Worm (Caenorhabditis elegans) whole organism, midembryonic: ENCODE measurements around the gene elpc-4.

ENCODE experiments used
- T22C8.4 ChIP-seq: fragments of 200-800 bp; sonication (Bioruptor generic); IDR thresholded peaks from 2 replicates; pipeline ENCODE4 v1.3.6; 2022; ENCODE audit warnings: missing genetic modification characterization, missing compliant biosample characterization
- cog-1 ChIP-seq: sonication (generic microtip); optimal IDR thresholded peaks from 2 replicates; lab custom pipeline; 2016; ENCODE audit warnings: missing genetic modification characterization, missing compliant biosample characterization
- flt-1 ChIP-seq: fragments of 200-800 bp; sonication (Bioruptor generic); IDR thresholded peaks from 2 replicates; pipeline ENCODE4 v1.3.6; 2022; ENCODE audit warnings: missing genetic modification characterization, missing compliant biosample characterization
- klf-2 ChIP-seq: fragments of 200-800 bp; sonication (Bioruptor generic); conservative IDR thresholded peaks from 2 replicates; pipeline ENCODE4 v1.3.6; 2022; ENCODE audit warnings: missing genetic modification reagents, missing genetic modification characterization, missing compliant biosample characterization
- ref-1 ChIP-seq: fragments of 200-800 bp; sonication (Bioruptor generic); conservative IDR thresholded peaks from 2 replicates; pipeline ENCODE4 v1.3.6; 2022; ENCODE audit warnings: missing genetic modification reagents, missing genetic modification characterization, missing compliant biosample characterization
- tab-1 ChIP-seq: fragments of 200-800 bp; sonication (Bioruptor generic); IDR thresholded peaks from 2 replicates; pipeline ENCODE4 v1.3.6; 2022; ENCODE audit warnings: missing genetic modification characterization, missing compliant biosample characterization
- ztf-23 ChIP-seq: fragments of 200-800 bp; sonication (Bioruptor generic); IDR thresholded peaks from 2 replicates; pipeline ENCODE4 v1.3.6; 2022; ENCODE audit warnings: missing genetic modification reagents, missing genetic modification characterization, missing compliant biosample characterization
- ztf-29 ChIP-seq: fragments of 200-800 bp; sonication (Bioruptor generic); IDR thresholded peaks from 2 replicates; pipeline ENCODE4 v1.3.6; 2022; ENCODE audit warnings: missing genetic modification reagents, missing genetic modification characterization, missing compliant biosample characterization

DNA sequence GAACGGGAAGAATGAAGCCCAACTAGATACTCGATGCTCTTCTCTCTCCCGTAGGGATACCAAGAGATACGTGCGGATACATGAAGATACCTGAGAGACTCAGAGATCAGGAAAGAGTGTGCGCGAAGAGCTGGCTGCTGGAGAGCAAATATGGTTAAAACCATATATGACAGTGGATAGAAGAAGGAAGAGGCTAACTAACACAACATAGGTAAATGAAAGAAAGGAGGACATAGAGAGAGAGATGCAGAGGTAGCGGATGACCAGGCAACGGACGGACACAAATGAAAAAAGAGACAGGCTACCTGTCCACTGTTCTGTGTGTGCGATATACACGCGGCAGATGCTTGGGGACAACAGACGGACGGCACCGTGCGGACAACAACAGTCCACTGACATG is 8.7 kb upstream of the elpc-4 start:
- TF ChIP-seq T22C8.4 (GFP tag; lab: Robert Waterston, UW) = no peak
- peak; percentile 42; the same call in 1 of the 2 replicates for TF ChIP-seq flt-1 (GFP tag; lab: Robert Waterston, UW)
- no peak for TF ChIP-seq ztf-23
- TF ChIP-seq klf-2 = no peak
- TF ChIP-seq tab-1 = no peak
- TF ChIP-seq ztf-29 (GFP tag; lab: Robert Waterston, UW) = no peak
- TF ChIP-seq cog-1 (tag; lab: Kevin White, UChicago) = no peak
- no peak for TF ChIP-seq ref-1
